Worm (Caenorhabditis elegans) whole organism, L4 larva: ENCODE results near the gene hlh-29.

Experiments
- egl-27 ChIP-seq: sonication (generic microtip); optimal IDR thresholded peaks from 3 replicates; lab custom pipeline; 2017; ENCODE audit warnings: missing biosample characterization, missing genetic modification reagents, missing genetic modification characterization
- pha-4 ChIP-seq, 2 experiments: fragments of 150-350 bp in 1 of 2; fragments of 200-800 bp in 1 of 2; sonication (Bioruptor generic) in 1 of 2; IDR thresholded peaks in 1 of 2; optimal IDR thresholded peaks in 1 of 2; 2 replicates each; pipeline versions ENCODE4 v1.3.6 to Lab custom; 2014 to 2022; ENCODE audit warnings: missing genetic modification characterization in 2 of 2, missing genetic modification reagents in 2 of 2, missing biosample characterization in 1 of 2, missing compliant biosample characterization in 1 of 2
- unc-62 ChIP-seq, 3 experiments: fragments of 150-350 bp in 1 of 3; sonication (generic microtip); optimal IDR thresholded peaks in 2 of 3; peaks in 1 of 3; 1 replicate in 1 of 3; 2 replicates in 2 of 3; lab custom pipeline; 2014 to 2017; ENCODE audit warnings: missing biosample characterization in 3 of 3, missing genetic modification characterization in 3 of 3, missing genetic modification reagents in 3 of 3, missing genotype in 1 of 3

DNA sequence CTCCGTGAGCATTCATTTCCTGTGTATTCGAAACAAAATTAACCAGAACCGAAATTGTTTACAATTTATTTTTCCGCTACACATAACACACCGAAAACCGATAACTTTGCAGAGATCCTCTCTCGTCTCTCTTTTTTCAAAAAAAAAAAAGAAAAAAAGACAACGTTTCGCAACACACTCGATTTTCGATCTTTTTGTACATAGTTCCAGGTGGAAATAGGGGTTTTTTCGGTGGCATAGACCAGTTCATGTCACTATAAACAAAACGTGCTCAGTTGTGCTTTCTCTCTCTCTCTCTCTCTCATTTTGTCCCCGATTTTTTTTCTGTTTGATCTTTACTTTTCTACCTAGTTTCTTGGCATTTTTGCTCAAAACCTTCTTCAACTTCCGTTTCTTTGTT, 34.0 kb downstream of the hlh-29 start:
- TF ChIP-seq pha-4 (GFP tag; IDR thresholded peaks at IDR 0.05; lab: Robert Waterston, UW), result no peak
- no peak for TF ChIP-seq pha-4 (tag; optimal IDR thresholded peaks at IDR 0.05; lab: Kevin White, UChicago)
- no peak for TF ChIP-seq unc-62 (GFP tag; optimal IDR thresholded peaks at IDR 0.05 in 1 of 2; lab: Kevin White, UChicago)
- TF ChIP-seq unc-62 (tag; optimal IDR thresholded peaks at IDR 0.05; lab: Kevin White, UChicago), result no peak
- no peak for TF ChIP-seq egl-27 (tag; lab: Kevin White, UChicago)
